Worm (Caenorhabditis elegans): Measurements from ENCODE around the gene F08D12.15.

DNA sequence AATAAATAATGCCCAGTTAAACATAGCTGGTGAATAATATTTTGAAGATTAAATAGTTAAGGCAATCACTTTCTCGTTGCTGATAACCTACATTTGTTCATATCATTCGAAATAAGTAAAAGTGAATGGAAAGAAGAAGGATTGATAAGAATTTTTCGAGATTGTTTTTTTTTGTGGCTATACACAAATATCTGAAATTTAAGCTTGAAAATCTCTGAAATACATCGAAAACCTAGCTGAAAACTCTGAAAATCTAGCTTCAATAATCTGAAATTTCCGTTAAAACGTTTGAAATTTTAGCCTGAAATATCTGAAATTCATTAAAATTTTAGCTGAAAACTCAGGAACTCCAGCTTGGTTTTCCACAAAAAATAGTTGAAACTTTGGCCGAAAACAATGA, 26.8 kb upstream of the F08D12.15 start, which contains the start of gene T05A8.6:
- TF ChIP-seq unc-62 (GFP tag; optimal IDR thresholded peaks at IDR 0.05) (no peak), F22D6.2 (tag; optimal IDR thresholded peaks at IDR 0.05) (no peak), ama-1 (optimal IDR thresholded peaks at IDR 0.05) (no peak), ama-1 (GFP tag; optimal IDR thresholded peaks at IDR 0.05) (no peak), hlh-26 (GFP tag; conservative IDR thresholded peaks at IDR 0.05) (no peak), nhr-120 (GFP tag; IDR thresholded peaks at IDR 0.05) (no peak), Y67H2A.10 (GFP tag; conservative IDR thresholded peaks at IDR 0.05) (no peak), snpc-4 (GFP tag; optimal IDR thresholded peaks at IDR 0.05) (no peak), snpc-4 (tag; optimal IDR thresholded peaks at IDR 0.05) (no peak)

Data from whole organism, young adult.